Worm (Caenorhabditis elegans) whole organism, late embryonic: ENCODE data around the gene F23F12.13.
A peak's percentile ranks its signal among the peaks of the same experiment; 100 is the strongest.

Experiments used
- C08G9.2 ChIP-seq: sonication (generic microtip); optimal IDR thresholded peaks from 2 replicates; lab custom pipeline; 2016; ENCODE audit warnings: mild to moderate bottlenecking, missing genetic modification characterization, moderate library complexity, missing compliant biosample characterization
- K02D7.2 ChIP-seq: sonication (generic microtip); optimal IDR thresholded peaks from 2 replicates; lab custom pipeline; 2017; ENCODE audit warnings: mild to moderate bottlenecking, missing genetic modification characterization, missing compliant biosample characterization
- K09A11.1 ChIP-seq: sonication (generic microtip); optimal IDR thresholded peaks from 2 replicates; lab custom pipeline; 2017; ENCODE audit warnings: antibody characterized with exemption, mild to moderate bottlenecking, missing genetic modification characterization, missing compliant biosample characterization; ENCODE audit not compliant: insufficient read depth
- T23F11.4 ChIP-seq: fragments of 200-800 bp; sonication (Bioruptor generic); optimal IDR thresholded peaks from 2 replicates; lab custom pipeline; 2018; ENCODE audit warnings: mild to moderate bottlenecking, missing genetic modification characterization, missing compliant biosample characterization
- ceh-14 ChIP-seq: sonication (generic microtip); optimal IDR thresholded peaks from 2 replicates; lab custom pipeline; 2016; ENCODE audit warnings: missing genotype, missing genetic modification characterization, missing compliant biosample characterization
- ceh-22 ChIP-seq: sonication (generic microtip); optimal IDR thresholded peaks from 2 replicates; lab custom pipeline; 2017; ENCODE audit warnings: missing biosample characterization, missing genetic modification characterization
- ceh-30 ChIP-seq: fragments of 150-350 bp; optimal IDR thresholded peaks from 2 replicates; lab custom pipeline; 2014; ENCODE audit warnings: missing biosample characterization, missing genetic modification characterization
- ceh-31 ChIP-seq: sonication (generic microtip); optimal IDR thresholded peaks from 2 replicates; lab custom pipeline; 2016; ENCODE audit warnings: missing genetic modification characterization, missing compliant biosample characterization
- ceh-34 ChIP-seq: sonication (generic microtip); optimal IDR thresholded peaks from 2 replicates; lab custom pipeline; 2016; ENCODE audit warnings: mild to moderate bottlenecking, missing genetic modification characterization, missing compliant biosample characterization
- ceh-6 ChIP-seq: fragments of 200-800 bp; sonication (Bioruptor generic); optimal IDR thresholded peaks from 2 replicates; lab custom pipeline; 2018; ENCODE audit warnings: mild to moderate bottlenecking, missing genetic modification characterization, missing compliant biosample characterization
- che-1 ChIP-seq: sonication (generic microtip); optimal IDR thresholded peaks from 2 replicates; lab custom pipeline; 2016; ENCODE audit warnings: mild to moderate bottlenecking, missing genetic modification characterization, missing compliant biosample characterization
- elt-2 ChIP-seq: sonication (generic microtip); optimal IDR thresholded peaks from 2 replicates; lab custom pipeline; 2016; ENCODE audit warnings: missing genetic modification reagents, missing genetic modification characterization, missing compliant biosample characterization
- ets-4 ChIP-seq: sonication (generic microtip); optimal IDR thresholded peaks from 2 replicates; lab custom pipeline; 2016; ENCODE audit warnings: missing genetic modification characterization, missing compliant biosample characterization
- eyg-1 ChIP-seq: sonication (generic microtip); optimal IDR thresholded peaks from 2 replicates; lab custom pipeline; 2016; ENCODE audit warnings: missing genotype, missing genetic modification characterization, missing compliant biosample characterization
- fax-1 ChIP-seq: sonication (generic microtip); optimal IDR thresholded peaks from 2 replicates; lab custom pipeline; 2016; ENCODE audit warnings: missing genotype, missing genetic modification characterization, missing compliant biosample characterization
- fkh-10 ChIP-seq: fragments of 150-350 bp; optimal IDR thresholded peaks from 2 replicates; lab custom pipeline; 2014; ENCODE audit warnings: missing biosample characterization, missing genetic modification reagents, missing genetic modification characterization
- gmeb-2 ChIP-seq: sonication (generic microtip); optimal IDR thresholded peaks from 2 replicates; lab custom pipeline; 2016; ENCODE audit warnings: missing genetic modification characterization, inconsistent platforms, missing compliant biosample characterization
- hlh-13 ChIP-seq: fragments of 200-800 bp; sonication (Bioruptor generic); optimal IDR thresholded peaks from 2 replicates; lab custom pipeline; 2018; ENCODE audit warnings: mild to moderate bottlenecking, missing genetic modification characterization, missing compliant biosample characterization
- hlh-15 ChIP-seq: sonication (generic microtip); optimal IDR thresholded peaks from 2 replicates; lab custom pipeline; 2016; ENCODE audit warnings: missing genetic modification characterization, missing compliant biosample characterization
- hlh-30 ChIP-seq: sonication (generic microtip); optimal IDR thresholded peaks from 2 replicates; lab custom pipeline; 2017; ENCODE audit warnings: antibody characterized with exemption, missing genetic modification characterization, missing compliant biosample characterization; ENCODE audit not compliant: insufficient read depth
- hlh-6 ChIP-seq: sonication (generic microtip); optimal IDR thresholded peaks from 2 replicates; lab custom pipeline; 2016; ENCODE audit warnings: missing genotype, missing genetic modification characterization, missing compliant biosample characterization
- lim-6 ChIP-seq: sonication (generic microtip); optimal IDR thresholded peaks from 2 replicates; lab custom pipeline; 2016; ENCODE audit warnings: missing genetic modification characterization, missing compliant biosample characterization
- lin-11 ChIP-seq: fragments of 200-800 bp; sonication (Bioruptor generic); optimal IDR thresholded peaks from 2 replicates; lab custom pipeline; 2018; ENCODE audit warnings: mild to moderate bottlenecking, missing genetic modification characterization, missing compliant biosample characterization
- mec-3 ChIP-seq: sonication (generic microtip); optimal IDR thresholded peaks from 2 replicates; lab custom pipeline; 2016; ENCODE audit warnings: borderline replicate concordance, missing genetic modification characterization, missing compliant biosample characterization
- odd-2 ChIP-seq: sonication (generic microtip); optimal IDR thresholded peaks from 2 replicates; lab custom pipeline; 2017; ENCODE audit warnings: antibody characterized with exemption, mild to moderate bottlenecking, missing genetic modification characterization, missing compliant biosample characterization
- pag-3 ChIP-seq: sonication (generic microtip); optimal IDR thresholded peaks from 2 replicates; lab custom pipeline; 2016; ENCODE audit warnings: missing compliant biosample characterization, missing genetic modification characterization, borderline replicate concordance
- pax-1 ChIP-seq: fragments of 150-350 bp; optimal IDR thresholded peaks from 2 replicates; lab custom pipeline; 2014; ENCODE audit warnings: missing biosample characterization, missing genetic modification characterization
- pha-4 ChIP-seq: fragments of 150-350 bp; optimal IDR thresholded peaks from 2 replicates; lab custom pipeline; 2018; ENCODE audit warnings: missing biosample characterization, missing genetic modification reagents, missing genetic modification characterization
- pqm-1 ChIP-seq: sonication (generic microtip); optimal IDR thresholded peaks from 2 replicates; lab custom pipeline; 2016; ENCODE audit warnings: missing genetic modification characterization, missing compliant biosample characterization
- sdc-2 ChIP-seq: sonication (generic microtip); optimal IDR thresholded peaks from 2 replicates; lab custom pipeline; 2016; ENCODE audit warnings: missing genotype, missing genetic modification characterization, missing compliant biosample characterization
- sox-4 ChIP-seq: sonication (generic microtip); optimal IDR thresholded peaks from 2 replicates; lab custom pipeline; 2017; ENCODE audit warnings: mild to moderate bottlenecking, missing genetic modification characterization, inconsistent platforms, missing compliant biosample characterization
- syd-9 ChIP-seq: sonication (generic microtip); optimal IDR thresholded peaks from 2 replicates; lab custom pipeline; 2016; ENCODE audit warnings: mild to moderate bottlenecking, missing genetic modification characterization, moderate library complexity, missing compliant biosample characterization
- unc-86 ChIP-seq: sonication (generic microtip); optimal IDR thresholded peaks from 2 replicates; lab custom pipeline; 2016; ENCODE audit warnings: missing genetic modification characterization, missing compliant biosample characterization
- ztf-16 ChIP-seq: sonication (generic microtip); optimal IDR thresholded peaks from 2 replicates; lab custom pipeline; 2017; ENCODE audit warnings: missing genetic modification characterization, missing compliant biosample characterization

Gene F23F12.13

DNA sequence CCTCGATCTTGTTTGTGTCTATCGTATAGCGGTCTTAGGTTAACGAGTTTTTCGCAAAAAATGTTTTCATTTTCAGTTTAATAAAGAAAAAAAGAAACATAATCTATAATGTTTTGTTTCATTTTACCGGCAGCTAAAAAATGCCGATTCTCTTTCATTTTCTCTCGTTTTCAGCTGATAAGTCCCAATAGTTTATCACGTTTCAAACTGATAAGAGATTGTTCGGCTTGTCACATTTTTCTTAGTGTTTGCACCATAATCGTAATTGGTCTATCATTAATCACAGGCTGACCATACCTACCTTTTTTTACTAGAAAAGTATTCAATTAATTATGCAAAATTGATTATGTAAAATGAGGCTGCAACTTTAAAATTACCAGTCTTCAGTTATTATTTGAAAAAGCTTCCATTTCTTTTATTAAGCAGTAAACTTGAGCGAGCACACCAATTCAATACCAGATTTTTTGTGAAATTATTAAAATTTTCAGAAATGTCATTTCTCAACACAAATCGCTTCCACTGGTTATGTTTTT lies at the start of gene F23F12.13:
TSS of gene F23F12.13 (plus strand) at position 483 of the 533 bp plus-strand sequence.
- no peak for TF ChIP-seq C08G9.2 (tag; lab: Kevin White, UChicago)
- TF ChIP-seq mec-3 (tag; lab: Kevin White, UChicago), result no peak
- peak; percentile 69 for TF ChIP-seq elt-2
- no peak for TF ChIP-seq sox-4 (tag; lab: Kevin White, UChicago)
- no peak for TF ChIP-seq ztf-16 (tag; lab: Kevin White, UChicago)

DNA sequence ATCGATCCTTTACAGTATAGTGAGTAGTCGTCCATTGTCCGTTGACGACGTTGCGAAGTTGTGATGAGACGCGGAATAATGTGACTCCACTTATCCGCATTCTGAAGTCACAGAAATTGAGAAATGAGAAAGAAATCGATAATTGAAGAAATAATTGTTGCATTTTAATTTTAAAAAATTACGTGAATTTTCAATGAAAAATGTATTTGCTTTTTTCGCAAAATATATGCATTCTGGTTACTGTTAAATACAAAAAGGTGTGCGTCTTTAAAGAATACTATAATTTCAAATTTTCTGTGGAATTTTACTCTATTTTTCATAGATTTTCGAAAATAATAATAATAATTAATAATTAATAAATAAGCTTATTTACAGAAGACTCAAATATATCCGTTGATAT lies 48.7 kb upstream of the F23F12.13 start, which contains the start of gene let-721:
TSS of gene let-721 (minus strand) at position 101 of the 400 bp plus-strand sequence.
- TF ChIP-seq pqm-1 (tag; lab: Kevin White, UChicago) (no peak), che-1 (tag; lab: Kevin White, UChicago) (no peak), syd-9 (tag; lab: Kevin White, UChicago) (no peak), sdc-2 (tag; lab: Kevin White, UChicago) (no peak), ceh-14 (tag; lab: Kevin White, UChicago) (no peak), hlh-15 (tag; lab: Kevin White, UChicago) (no peak), K09A11.1 (tag; lab: Kevin White, UChicago) (no peak), fax-1 (no peak), ets-4 (tag; lab: Kevin White, UChicago) (no peak), pag-3 (tag; lab: Kevin White, UChicago) (no peak)
- TF ChIP-seq, all 69 proteins: peak for 0

ce11 chrIII:6447521-6447920 lies 48.0 kb upstream of the F23F12.13 start:
- TF ChIP-seq ceh-31 (tag; lab: Kevin White, UChicago) (no peak), hlh-30 (tag; lab: Kevin White, UChicago) (peak; percentile 18), elt-2 (peak; percentile 39), che-1 (tag; lab: Kevin White, UChicago) (no peak)

ce11 chrIII:6449854-6450253 lies 45.6 kb upstream of the F23F12.13 start:
- TF ChIP-seq elt-2, result no peak
- no peak for TF ChIP-seq lin-11 (tag; lab: Kevin White, UChicago)

- TF ChIP-seq gmeb-2 (tag; lab: Kevin White, UChicago) (no peak), pha-4 (tag; lab: Kevin White, UChicago) (no peak), hlh-15 (tag; lab: Kevin White, UChicago) (no peak), fax-1 (no peak), ceh-22 (tag; lab: Kevin White, UChicago) (no peak), unc-86 (tag; lab: Kevin White, UChicago) (no peak), ceh-31 (tag; lab: Kevin White, UChicago) (no peak), ceh-14 (tag; lab: Kevin White, UChicago) (no peak), ceh-30 (no peak), hlh-13 (GFP tag; lab: Kevin White, UChicago) (no peak), hlh-6 (tag; lab: Kevin White, UChicago) (no peak), odd-2 (no peak), ceh-34 (tag; lab: Kevin White, UChicago) (no peak), eyg-1 (tag; lab: Kevin White, UChicago) (no peak), T23F11.4 (no peak), K02D7.2 (no peak)
Measured at ce11 chrIII:6450596-6450995, 44.9 kb upstream of the F23F12.13 start, which contains the start of gene T26A5.6. TSS of gene T26A5.6 (minus strand) at chrIII:6450696.

- TF ChIP-seq ceh-14 (tag; lab: Kevin White, UChicago), result no peak
- no peak for TF ChIP-seq fkh-10 (GFP tag; lab: Kevin White, UChicago)
- no peak for TF ChIP-seq K02D7.2
- TF ChIP-seq lim-6, result no peak
- no peak for TF ChIP-seq ceh-31 (tag; lab: Kevin White, UChicago)
- no peak for TF ChIP-seq fax-1
- TF ChIP-seq pax-1 (tag; lab: Kevin White, UChicago), result no peak
- no peak for TF ChIP-seq ceh-6 (GFP tag; lab: Kevin White, UChicago)
Measured at ce11 chrIII:6452278-6452677, 43.2 kb upstream of the F23F12.13 start, which contains the start of gene set-1. TSS of gene set-1 (minus strand) at chrIII:6452378.
